Worm (Caenorhabditis elegans) whole organism, L3 larva: ENCODE data around the gene D1086.1.

Experiments used
- aly-2 ChIP-seq: fragments of 150-350 bp; optimal IDR thresholded peaks from 2 replicates; lab custom pipeline; 2014; ENCODE audit warnings: missing biosample characterization, missing genetic modification characterization
- ama-1 ChIP-seq: fragments of 150-350 bp; optimal IDR thresholded peaks from 2 replicates; lab custom pipeline; 2018
- ceh-28 ChIP-seq: fragments of 150-350 bp; optimal IDR thresholded peaks from 2 replicates; lab custom pipeline; 2014; ENCODE audit warnings: missing biosample characterization, missing genetic modification reagents, missing genetic modification characterization
- elt-1 ChIP-seq: fragments of 150-350 bp; optimal IDR thresholded peaks from 2 replicates; lab custom pipeline; 2014; ENCODE audit warnings: missing biosample characterization, missing genetic modification characterization
- elt-2 ChIP-seq: sonication (generic microtip); optimal IDR thresholded peaks from 2 replicates; lab custom pipeline; 2016; ENCODE audit warnings: missing genetic modification reagents, mild to moderate bottlenecking, missing genetic modification characterization, missing compliant biosample characterization
- elt-3 ChIP-seq, 3 experiments: fragments of 150-350 bp in 1 of 3; sonication (generic microtip) in 2 of 3; optimal IDR thresholded peaks; 2 replicates in 2 of 3; 4 replicates in 1 of 3; lab custom pipeline; 2014 to 2017; ENCODE audit warnings: missing biosample characterization in 3 of 3, missing genetic modification characterization in 3 of 3
- eor-1 ChIP-seq, 2 experiments: fragments of 150-350 bp; optimal IDR thresholded peaks; 2 replicates each; lab custom pipeline; 2014 to 2018; ENCODE audit warnings: missing biosample characterization in 2 of 2, missing genetic modification characterization in 2 of 2
- fkh-10 ChIP-seq: sonication (generic microtip); optimal IDR thresholded peaks from 2 replicates; lab custom pipeline; 2017; ENCODE audit warnings: missing biosample characterization, missing genetic modification reagents, missing genetic modification characterization
- fkh-2 ChIP-seq: fragments of 150-350 bp; optimal IDR thresholded peaks from 2 replicates; lab custom pipeline; 2014; ENCODE audit warnings: missing biosample characterization, missing genetic modification reagents, missing genetic modification characterization
- hmg-11 ChIP-seq: sonication (generic microtip); optimal IDR thresholded peaks from 2 replicates; lab custom pipeline; 2016; ENCODE audit warnings: missing genetic modification characterization, missing compliant biosample characterization
- jun-1 ChIP-seq: fragments of 150-350 bp; optimal IDR thresholded peaks from 2 replicates; lab custom pipeline; 2014; ENCODE audit warnings: missing biosample characterization, missing genetic modification reagents, missing genetic modification characterization
- lin-15B ChIP-seq: fragments of 150-350 bp; optimal IDR thresholded peaks from 2 replicates; lab custom pipeline; 2014; ENCODE audit warnings: missing biosample characterization, missing genetic modification characterization
- lsy-12 ChIP-seq: sonication (generic microtip); optimal IDR thresholded peaks from 2 replicates; lab custom pipeline; 2016; ENCODE audit warnings: mild to moderate bottlenecking, missing genetic modification characterization, missing compliant biosample characterization
- mdl-1 ChIP-seq: fragments of 150-350 bp; optimal IDR thresholded peaks from 2 replicates; lab custom pipeline; 2014; ENCODE audit warnings: missing biosample characterization, missing genetic modification characterization
- nfya-1 ChIP-seq: sonication (generic microtip); optimal IDR thresholded peaks from 2 replicates; lab custom pipeline; 2017; ENCODE audit warnings: missing genetic modification characterization, mild to moderate bottlenecking, missing compliant biosample characterization, antibody characterized with exemption, moderate library complexity; ENCODE audit not compliant: insufficient read depth
- nhr-23 ChIP-seq: fragments of 150-350 bp; optimal IDR thresholded peaks from 2 replicates; lab custom pipeline; 2014; ENCODE audit warnings: missing biosample characterization, missing genetic modification reagents, missing genetic modification characterization
- nhr-237 ChIP-seq: fragments of 150-350 bp; optimal IDR thresholded peaks from 2 replicates; lab custom pipeline; 2014; ENCODE audit warnings: missing biosample characterization, missing genetic modification characterization
- nhr-25 ChIP-seq: sonication (generic microtip); optimal IDR thresholded peaks from 2 replicates; lab custom pipeline; 2017; ENCODE audit warnings: missing biosample characterization, missing genetic modification characterization
- nhr-28 ChIP-seq: fragments of 150-350 bp; optimal IDR thresholded peaks from 2 replicates; lab custom pipeline; 2014; ENCODE audit warnings: missing biosample characterization, missing genetic modification characterization
- nhr-67 ChIP-seq: fragments of 150-350 bp; optimal IDR thresholded peaks from 2 replicates; lab custom pipeline; 2014; ENCODE audit warnings: missing biosample characterization, missing genetic modification characterization
- nhr-76 ChIP-seq: fragments of 150-350 bp; sonication (generic microtip); optimal IDR thresholded peaks from 5 replicates; lab custom pipeline; 2014; ENCODE audit warnings: missing biosample characterization, missing genetic modification characterization
- nhr-77 ChIP-seq: fragments of 150-350 bp; optimal IDR thresholded peaks from 2 replicates; lab custom pipeline; 2014; ENCODE audit warnings: missing biosample characterization, missing genetic modification characterization
- pha-4 ChIP-seq: fragments of 150-350 bp; optimal IDR thresholded peaks from 2 replicates; lab custom pipeline; 2014; ENCODE audit warnings: missing biosample characterization, missing genetic modification reagents, missing genetic modification characterization
- pqm-1 ChIP-seq: fragments of 150-350 bp; optimal IDR thresholded peaks from 2 replicates; lab custom pipeline; 2017; ENCODE audit warnings: missing biosample characterization, missing genetic modification characterization, inconsistent platforms
- sea-2 ChIP-seq: fragments of 150-350 bp; sonication (generic microtip); optimal IDR thresholded peaks from 4 replicates; lab custom pipeline; 2014; ENCODE audit warnings: missing biosample characterization, missing genetic modification reagents, missing genetic modification characterization
- snpc-4 ChIP-seq: fragments of 150-350 bp; optimal IDR thresholded peaks from 2 replicates; lab custom pipeline; 2014; ENCODE audit warnings: missing biosample characterization, missing genetic modification characterization
- tbx-2 ChIP-seq: sonication (generic microtip); optimal IDR thresholded peaks from 2 replicates; lab custom pipeline; 2016; ENCODE audit warnings: mild to moderate bottlenecking, missing genetic modification characterization, missing compliant biosample characterization
- unc-62 ChIP-seq: fragments of 150-350 bp; sonication (generic microtip); optimal IDR thresholded peaks from 4 replicates; lab custom pipeline; 2014; ENCODE audit warnings: missing biosample characterization, missing genetic modification reagents, missing genetic modification characterization
- zag-1 ChIP-seq: fragments of 150-350 bp; optimal IDR thresholded peaks from 2 replicates; lab custom pipeline; 2014; ENCODE audit warnings: missing biosample characterization, missing genetic modification characterization

D1086.1 gene

ce11 chrV:14127834-14128233 lies 29.2 kb downstream of the D1086.1 start:
- no peak for TF ChIP-seq nhr-28
- peak; percentile 47 for TF ChIP-seq elt-2 (tag; lab: Kevin White, UChicago)
- peak; percentile 72 for TF ChIP-seq pha-4 (tag; lab: Kevin White, UChicago)

ce11 chrV:14128858-14129257 lies 30.2 kb downstream of the D1086.1 start:
- no peak for TF ChIP-seq aly-2 (tag; lab: Kevin White, UChicago)
- no peak for TF ChIP-seq lin-15B (tag; lab: Kevin White, UChicago)
- no peak for TF ChIP-seq jun-1 (tag; lab: Kevin White, UChicago)
- no peak for TF ChIP-seq lsy-12 (tag; lab: Kevin White, UChicago)
- TF ChIP-seq pqm-1 (tag; lab: Kevin White, UChicago) = no peak

DNA sequence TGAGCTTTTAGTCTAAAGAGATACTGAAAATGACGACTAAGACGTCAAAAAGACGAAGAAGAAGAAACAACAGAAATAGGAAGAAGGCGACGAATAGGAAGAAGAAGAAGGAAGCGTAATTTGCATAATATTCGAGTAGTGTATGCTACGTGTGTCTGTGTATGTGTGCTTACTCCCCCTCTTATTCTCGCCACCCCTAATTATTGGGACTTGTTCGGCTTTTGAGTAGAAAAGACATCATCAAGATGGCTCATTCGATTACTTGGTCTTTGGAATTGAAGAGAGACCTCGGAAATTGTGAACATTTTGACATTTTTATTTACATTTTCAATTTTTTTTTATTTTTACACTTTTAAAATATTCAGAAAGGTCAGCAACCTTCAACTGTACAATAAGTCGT lies 31.6 kb downstream of the D1086.1 start:
- TF ChIP-seq elt-1 (tag; lab: Kevin White, UChicago) = no peak
- no peak for TF ChIP-seq mdl-1 (tag; lab: Kevin White, UChicago)
- no peak for TF ChIP-seq sea-2 (GFP tag; lab: Kevin White, UChicago)
- TF ChIP-seq elt-3 (tag; optimal IDR thresholded peaks at IDR 0.05; lab: Kevin White, UChicago) = no peak
- TF ChIP-seq pha-4 (tag; lab: Kevin White, UChicago) = no peak
- TF ChIP-seq nhr-25 (tag; lab: Kevin White, UChicago) = no peak
- no peak for TF ChIP-seq pqm-1 (tag; lab: Kevin White, UChicago)
- TF ChIP-seq zag-1 (tag; lab: Kevin White, UChicago) = no peak
- no peak for TF ChIP-seq nhr-77 (tag; lab: Kevin White, UChicago)
- no peak for TF ChIP-seq ama-1 (lab: Kevin White, UChicago)
- no peak for TF ChIP-seq nhr-237 (tag; lab: Kevin White, UChicago)
- TF ChIP-seq lin-15B (tag; lab: Kevin White, UChicago) = no peak
- TF ChIP-seq fkh-2 (tag; lab: Kevin White, UChicago) = no peak
- TF ChIP-seq aly-2 (tag; lab: Kevin White, UChicago) = no peak
- TF ChIP-seq tbx-2 (tag; lab: Kevin White, UChicago) = no peak
- TF ChIP-seq nhr-67 = no peak
- TF ChIP-seq nhr-23 = no peak
- no peak for TF ChIP-seq fkh-10 (GFP tag; lab: Kevin White, UChicago)
- TF ChIP-seq nhr-28 = no peak

ce11 chrV:14133002-14133763 lies 34.5 kb downstream of the D1086.1 start:
- TF ChIP-seq ceh-28 (tag; lab: Kevin White, UChicago) (peak; percentile 38), nhr-28 (no peak), nfya-1 (peak; percentile 22), unc-62 (GFP tag; lab: Kevin White, UChicago) (no peak), eor-1 (tag; optimal IDR thresholded peaks at IDR 0.05; lab: Kevin White, UChicago) (no peak), snpc-4 (no peak), nhr-23 (no peak), hmg-11 (tag; lab: Kevin White, UChicago) (no peak), pqm-1 (tag; lab: Kevin White, UChicago) (peak; percentile 31), nhr-76 (tag; lab: Kevin White, UChicago) (no peak), pha-4 (tag; lab: Kevin White, UChicago) (no peak), jun-1 (tag; lab: Kevin White, UChicago) (no peak), elt-2 (tag; lab: Kevin White, UChicago) (peak; percentile 39)

ce11 chrV:14134757-14135441 lies 36.2 kb downstream of the D1086.1 start:
- TF ChIP-seq pqm-1 (tag; lab: Kevin White, UChicago) (peak; percentile 85), elt-2 (tag; lab: Kevin White, UChicago) (peak; percentile 78), pha-4 (tag; lab: Kevin White, UChicago) (peak; percentile 10), fkh-10 (GFP tag; lab: Kevin White, UChicago) (no peak)
- TF ChIP-seq, all 47 proteins: peak for 3
